Worm (Caenorhabditis elegans) whole organism, young adult: Measurements from ENCODE around the gene ZK669.2.

Source experiments
- B0336.3 ChIP-seq: fragments of 200-800 bp; sonication (Bioruptor generic); IDR thresholded peaks from 2 replicates; pipeline ENCODE4 v1.3.6; 2022; ENCODE audit warnings: missing genetic modification characterization, missing compliant biosample characterization
- C17E4.6 ChIP-seq: fragments of 200-800 bp; sonication (Bioruptor generic); IDR thresholded peaks from 2 replicates; pipeline ENCODE4 v1.3.6; 2022; ENCODE audit warnings: missing genetic modification reagents, missing genetic modification characterization, missing compliant biosample characterization
- F37B4.10 ChIP-seq: fragments of 200-800 bp; sonication (Bioruptor generic); IDR thresholded peaks from 2 replicates; pipeline ENCODE4 v1.3.6; 2022; ENCODE audit warnings: missing genetic modification characterization, missing compliant biosample characterization
- T07F8.4 ChIP-seq: sonication (generic microtip); optimal IDR thresholded peaks from 2 replicates; lab custom pipeline; 2016; ENCODE audit warnings: mild to moderate bottlenecking, missing genetic modification characterization, moderate library complexity, missing compliant biosample characterization
- ama-1 ChIP-seq, 3 experiments: fragments of 150-350 bp in 1 of 3; sonication (generic microtip) in 2 of 3; optimal IDR thresholded peaks; 2 replicates each; lab custom pipeline; 2014 to 2018; ENCODE audit warnings: missing biosample characterization in 2 of 3, missing genetic modification characterization in 2 of 3, missing genetic modification reagents in 2 of 3
- aptf-2 ChIP-seq: fragments of 200-800 bp; sonication (Bioruptor generic); conservative IDR thresholded peaks from 2 replicates; pipeline ENCODE4 v1.3.6; 2022; ENCODE audit warnings: missing genetic modification reagents, missing genetic modification characterization, missing compliant biosample characterization
- dpl-1 ChIP-seq: fragments of 150-350 bp; optimal IDR thresholded peaks from 2 replicates; lab custom pipeline; 2014; ENCODE audit warnings: missing biosample characterization, missing genetic modification reagents, missing genetic modification characterization
- egl-44 ChIP-seq: fragments of 200-800 bp; sonication (Bioruptor generic); IDR thresholded peaks from 2 replicates; pipeline ENCODE4 v1.3.6; 2022; ENCODE audit warnings: missing genetic modification reagents, missing genetic modification characterization, missing compliant biosample characterization
- ekl-4 ChIP-seq: fragments of 200-800 bp; sonication (Bioruptor generic); IDR thresholded peaks from 2 replicates; pipeline ENCODE4 v1.3.6; 2022; ENCODE audit warnings: missing genetic modification reagents, missing genetic modification characterization, missing compliant biosample characterization
- him-1 ChIP-seq: sonication (generic microtip); optimal IDR thresholded peaks from 2 replicates; lab custom pipeline; 2016; ENCODE audit warnings: missing genotype, missing genetic modification reagents, missing genetic modification characterization, missing compliant biosample characterization
- hmg-1.2 ChIP-seq: fragments of 200-800 bp; sonication (Bioruptor generic); IDR thresholded peaks from 2 replicates; pipeline ENCODE4 v1.3.6; 2022; ENCODE audit warnings: missing genetic modification reagents, missing genetic modification characterization, missing compliant biosample characterization
- ztf-25 ChIP-seq: fragments of 200-800 bp; sonication (Bioruptor generic); IDR thresholded peaks from 2 replicates; pipeline ENCODE4 v1.3.6; 2022; ENCODE audit warnings: missing genetic modification reagents, missing genetic modification characterization, missing compliant biosample characterization
- ztf-26 ChIP-seq: sonication (generic microtip); optimal IDR thresholded peaks from 2 replicates; lab custom pipeline; 2017; ENCODE audit warnings: missing genetic modification characterization, missing compliant biosample characterization

ce11 chrII:7900762-7901161 lies 37.2 kb downstream of the ZK669.2 start:
- TF ChIP-seq aptf-2 (GFP tag; lab: Robert Waterston, UW) (no peak), ztf-26 (no peak), ekl-4 (GFP tag; lab: Robert Waterston, UW) (no peak), F37B4.10 (GFP tag; lab: Robert Waterston, UW) (no peak), C17E4.6 (GFP tag; lab: Robert Waterston, UW) (no peak), him-1 (tag; lab: Kevin White, UChicago) (no peak), B0336.3 (no peak), hmg-1.2 (GFP tag; lab: Robert Waterston, UW) (no peak), egl-44 (GFP tag; lab: Robert Waterston, UW) (no peak), dpl-1 (no peak), T07F8.4 (tag; lab: Kevin White, UChicago) (no peak), ztf-25 (GFP tag; lab: Robert Waterston, UW) (no peak), ama-1 (optimal IDR thresholded peaks at IDR 0.05; lab: Kevin White, UChicago) (no peak), ama-1 (GFP tag; optimal IDR thresholded peaks at IDR 0.05; lab: Kevin White, UChicago) (no peak)
